Fruit fly (Drosophila melanogaster): ENCODE measurements around the gene CAH5.

The CAH5 gene

dm6 chr3R:31215830-31216229, 46.6 kb upstream of the CAH5 start, which contains the start of gene CG15561 (continued):
- TF ChIP-seq bowl (GFP tag; IDR thresholded peaks at IDR 0.05) (no peak), Ptx1 (GFP tag; IDR thresholded peaks at IDR 0.05) (no peak), CG11723 (GFP tag; optimal IDR thresholded peaks at IDR 0.05) (no peak), vvl (GFP tag; IDR thresholded peaks at IDR 0.05) (no peak), CG33557 (GFP tag; optimal IDR thresholded peaks at IDR 0.05) (peak; percentile 66), cwo (GFP tag; optimal IDR thresholded peaks at IDR 0.05) (peak; percentile 95), Dek (tag; optimal IDR thresholded peaks at IDR 0.05) (no peak), zf30C (GFP tag; optimal IDR thresholded peaks at IDR 0.05) (no peak), Sry-β (GFP tag; optimal IDR thresholded peaks at IDR 0.05) (peak; percentile 22), CG4730 (GFP tag; IDR thresholded peaks at IDR 0.05) (no peak), bbx (GFP tag; IDR thresholded peaks at IDR 0.05; ENCODE audit: partially characterized antibody) (no peak), Spps (tag; optimal IDR thresholded peaks at IDR 0.05) (peak; percentile 15), trh (GFP tag; optimal IDR thresholded peaks at IDR 0.05) (no peak), CG2129 (GFP tag; IDR thresholded peaks at IDR 0.05; ENCODE audit: partially characterized antibody) (no peak), CG2202 (tag; optimal IDR thresholded peaks at IDR 0.05) (peak; percentile 23), CG6689 (GFP tag; IDR thresholded peaks at IDR 0.05) (no peak), pita (GFP tag; optimal IDR thresholded peaks at IDR 0.05) (no peak), Awh (GFP tag; IDR thresholded peaks at IDR 0.05) (no peak), CG15601 (tag; optimal IDR thresholded peaks at IDR 0.05) (no peak), toy (GFP tag; IDR thresholded peaks at IDR 0.05) (no peak), CG17359 (tag; optimal IDR thresholded peaks at IDR 0.05) (peak; percentile 37), CG14710 (tag; optimal IDR thresholded peaks at IDR 0.05) (peak; percentile 51), HHEX (GFP tag; optimal IDR thresholded peaks at IDR 0.05) (peak; percentile 23), Mrtf (GFP tag; IDR thresholded peaks at IDR 0.05) (no peak), CG10366 (GFP tag; IDR thresholded peaks at IDR 0.05) (no peak), CG13775 (GFP tag; optimal IDR thresholded peaks at IDR 0.05) (peak; percentile 6), phol (tag; optimal IDR thresholded peaks at IDR 0.05) (peak; percentile 25), CG10462 (GFP tag; optimal IDR thresholded peaks at IDR 0.05) (no peak), CG9797 (GFP tag; optimal IDR thresholded peaks at IDR 0.05) (peak; percentile 50), repo (GFP tag; optimal IDR thresholded peaks at IDR 0.05) (no peak), abd-A (tag; optimal IDR thresholded peaks at IDR 0.05) (no peak), Oli (tag; optimal IDR thresholded peaks at IDR 0.05) (no peak), mld (GFP tag; IDR thresholded peaks at IDR 0.05; ENCODE audit: partially characterized antibody) (no peak), CG11504 (tag; optimal IDR thresholded peaks at IDR 0.05) (no peak), lola (GFP tag; optimal IDR thresholded peaks at IDR 0.05) (no peak), HLHmδ (GFP tag; optimal IDR thresholded peaks at IDR 0.05) (peak; percentile 84), aop (GFP tag; IDR thresholded peaks at IDR 0.05) (no peak), CG31224 (GFP tag; IDR thresholded peaks at IDR 0.05) (no peak), Myb (GFP tag; optimal IDR thresholded peaks at IDR 0.05) (peak; percentile 56), fd64A (GFP tag; optimal IDR thresholded peaks at IDR 0.05) (peak; percentile 60), maf-S (GFP tag; optimal IDR thresholded peaks at IDR 0.05) (peak; percentile 60), CkIIα-i1 (GFP tag; IDR thresholded peaks at IDR 0.05) (no peak), GATAe (GFP tag; conservative IDR thresholded peaks at IDR 0.05) (no peak), CG9437 (GFP tag; optimal IDR thresholded peaks at IDR 0.05) (no peak), zfh2 (GFP tag; optimal IDR thresholded peaks at IDR 0.05) (peak; percentile 35), caup (GFP tag; optimal IDR thresholded peaks at IDR 0.05; ENCODE audit: severe bottlenecking) (peak; percentile 73), gro (GFP tag; optimal IDR thresholded peaks at IDR 0.05) (peak; percentile 87), Eip74EF (GFP tag; optimal IDR thresholded peaks at IDR 0.05) (no peak), Ssrp (tag; optimal IDR thresholded peaks at IDR 0.05) (peak; percentile 2), CG13424 (tag; optimal IDR thresholded peaks at IDR 0.05) (peak; percentile 57)
